Fruit fly (Drosophila melanogaster) whole organism, embryonic: ENCODE data around the gene Kua.
A peak's percentile ranks its signal among the peaks of the same experiment; 100 is the strongest.

Experiments
- CG10267 ChIP-seq: fragments of 200-800 bp; sonication (Bioruptor generic); optimal IDR thresholded peaks from 2 replicates; lab custom pipeline; 2018; ENCODE audit warnings: missing biosample characterization, mild to moderate bottlenecking, missing genetic modification characterization, moderate library complexity
- CG11247 ChIP-seq: fragments of 200-800 bp; sonication (Bioruptor generic); IDR thresholded peaks from 2 replicates; pipeline ENCODE4 v1.3.6; 2022; ENCODE audit warnings: missing biosample characterization, missing genetic modification characterization
- CG11504 ChIP-seq: fragments of 200-800 bp; sonication (Bioruptor generic); optimal IDR thresholded peaks from 3 replicates; lab custom pipeline; 2019; ENCODE audit warnings: missing biosample characterization, mild to moderate bottlenecking, missing genetic modification characterization, moderate library complexity
- CG12391 ChIP-seq: fragments of 200-800 bp; sonication (Bioruptor generic); optimal IDR thresholded peaks from 3 replicates; lab custom pipeline; 2018; ENCODE audit warnings: missing biosample characterization, mild to moderate bottlenecking, missing genetic modification characterization, moderate library complexity
- CG12659 ChIP-seq: fragments of 200-800 bp; sonication (Bioruptor generic); optimal IDR thresholded peaks from 3 replicates; lab custom pipeline; 2017; ENCODE audit warnings: mild to moderate bottlenecking, missing biosample characterization, missing genetic modification reagents, missing genetic modification characterization
- CG13287 ChIP-seq: fragments of 200-800 bp; sonication (Bioruptor generic); IDR thresholded peaks from 2 replicates; pipeline ENCODE4 v1.3.6; 2022; ENCODE audit warnings: missing biosample characterization, missing genetic modification characterization; ENCODE audit not compliant: partially characterized antibody
- CG15514 ChIP-seq: fragments of 200-800 bp; sonication (Bioruptor generic); optimal IDR thresholded peaks from 3 replicates; lab custom pipeline; 2017; ENCODE audit warnings: missing biosample characterization, missing genetic modification characterization, mild to moderate bottlenecking, moderate library complexity, missing genetic modification reagents
- CG16863 ChIP-seq: fragments of 200-800 bp; sonication (Bioruptor generic); optimal IDR thresholded peaks from 3 replicates; lab custom pipeline; 2016; ENCODE audit warnings: missing biosample characterization, missing genetic modification characterization
- CG17361 ChIP-seq: fragments of 200-800 bp; sonication (Bioruptor generic); IDR thresholded peaks from 3 replicates; pipeline ENCODE4 v1.3.6; 2022; ENCODE audit warnings: missing biosample characterization, missing genetic modification characterization
- CG30020 ChIP-seq: fragments of 200-800 bp; optimal IDR thresholded peaks from 2 replicates; lab custom pipeline; 2019; ENCODE audit warnings: missing biosample characterization, mild to moderate bottlenecking, missing genetic modification characterization, moderate library complexity
- CG4617 ChIP-seq: fragments of 200-800 bp; sonication (Bioruptor generic); optimal IDR thresholded peaks from 3 replicates; lab custom pipeline; 2016; ENCODE audit warnings: missing biosample characterization, missing genetic modification characterization, borderline replicate concordance
- CG7963 ChIP-seq: fragments of 200-800 bp; sonication (Bioruptor generic); IDR thresholded peaks from 3 replicates; pipeline ENCODE4 v1.3.6; 2022; ENCODE audit warnings: missing biosample characterization, missing genetic modification characterization; ENCODE audit not compliant: partially characterized antibody
- CG9437 ChIP-seq: fragments of 200-800 bp; sonication (Bioruptor generic); optimal IDR thresholded peaks from 2 replicates; lab custom pipeline; 2018; ENCODE audit warnings: missing biosample characterization, mild to moderate bottlenecking, missing genetic modification characterization
- CkIIα-i1 ChIP-seq: fragments of 200-800 bp; sonication (Bioruptor generic); IDR thresholded peaks from 2 replicates; pipeline ENCODE4 v1.3.6; 2022; ENCODE audit warnings: missing biosample characterization, missing genetic modification characterization
- Dll ChIP-seq: fragments of 200-800 bp; sonication (Bioruptor generic); IDR thresholded peaks from 4 replicates; pipeline ENCODE4 v1.3.6; 2022; ENCODE audit warnings: missing biosample characterization, missing genetic modification characterization; ENCODE audit not compliant: partially characterized antibody
- Drgx ChIP-seq: fragments of 200-800 bp; sonication (Bioruptor generic); IDR thresholded peaks from 2 replicates; pipeline ENCODE4 v1.3.6; 2022; ENCODE audit warnings: missing biosample characterization, missing genetic modification characterization
- Elba2 ChIP-seq: fragments of 200-800 bp; sonication (Bioruptor generic); optimal IDR thresholded peaks from 3 replicates; lab custom pipeline; 2016; ENCODE audit warnings: missing biosample characterization, missing genetic modification characterization
- Ets97D ChIP-seq: fragments of 200-800 bp; sonication (Bioruptor generic); optimal IDR thresholded peaks from 3 replicates; lab custom pipeline; 2016; ENCODE audit warnings: missing biosample characterization, missing genetic modification characterization
- HLH54F ChIP-seq: fragments of 200-800 bp; sonication (Bioruptor generic); optimal IDR thresholded peaks from 3 replicates; lab custom pipeline; 2016; ENCODE audit warnings: missing biosample characterization, missing genetic modification characterization
- Hand ChIP-seq: fragments of 200-800 bp; sonication (Bioruptor generic); optimal IDR thresholded peaks from 2 replicates; lab custom pipeline; 2017; ENCODE audit warnings: mild to moderate bottlenecking, missing biosample characterization, missing genetic modification reagents, missing genetic modification characterization
- Hr39 ChIP-seq: fragments of >200 bp; optimal IDR thresholded peaks from 2 replicates; lab custom pipeline; 2017
- MTF-1 ChIP-seq: fragments of 200-800 bp; sonication (Bioruptor generic); optimal IDR thresholded peaks from 2 replicates; lab custom pipeline; 2018; ENCODE audit warnings: missing biosample characterization, mild to moderate bottlenecking, missing genetic modification characterization, borderline replicate concordance
- Meics ChIP-seq: fragments of 200-800 bp; sonication (Bioruptor generic); optimal IDR thresholded peaks from 2 replicates; lab custom pipeline; 2017; ENCODE audit warnings: missing biosample characterization, mild to moderate bottlenecking, missing genetic modification characterization
- NK7.1 ChIP-seq: fragments of 200-800 bp; sonication (Bioruptor generic); optimal IDR thresholded peaks from 3 replicates; lab custom pipeline; 2016; ENCODE audit warnings: missing biosample characterization, missing genetic modification characterization
- Poxn ChIP-seq: fragments of 200-800 bp; sonication (Bioruptor generic); IDR thresholded peaks from 2 replicates; pipeline ENCODE4 v1.3.6; 2022; ENCODE audit warnings: missing biosample characterization, missing genetic modification characterization
- chinmo ChIP-seq: fragments of 200-800 bp; sonication (Bioruptor generic); IDR thresholded peaks from 4 replicates; pipeline ENCODE4 v1.3.6; 2022; ENCODE audit warnings: missing biosample characterization, missing genetic modification characterization; ENCODE audit not compliant: partially characterized antibody
- croc ChIP-seq: fragments of 200-800 bp; sonication (Bioruptor generic); conservative IDR thresholded peaks from 3 replicates; pipeline ENCODE4 v1.3.6; 2022; ENCODE audit warnings: missing biosample characterization, missing genetic modification characterization
- crp ChIP-seq, 2 experiments: fragments of 200-800 bp; sonication (Bioruptor generic); optimal IDR thresholded peaks; 2 replicates in 1 of 2; 3 replicates in 1 of 2; lab custom pipeline; 2017; ENCODE audit warnings: missing biosample characterization in 2 of 2, missing genetic modification characterization in 2 of 2, mild to moderate bottlenecking in 1 of 2, moderate library complexity in 1 of 2
- disco-r ChIP-seq: fragments of 200-800 bp; sonication (Bioruptor generic); optimal IDR thresholded peaks from 2 replicates; lab custom pipeline; 2016; ENCODE audit warnings: missing biosample characterization, missing genetic modification characterization
- dpn ChIP-seq, 2 experiments: fragments of 200-800 bp; sonication (Bioruptor generic); optimal IDR thresholded peaks; 3 replicates each; lab custom pipeline; 2016; ENCODE audit warnings: missing biosample characterization in 2 of 2, missing genetic modification characterization in 2 of 2
- ems ChIP-seq: fragments of 200-800 bp; sonication (Bioruptor generic); optimal IDR thresholded peaks from 3 replicates; lab custom pipeline; 2016; ENCODE audit warnings: missing biosample characterization, missing genetic modification characterization
- gcm2 ChIP-seq: fragments of 200-800 bp; sonication (Bioruptor generic); optimal IDR thresholded peaks from 2 replicates; lab custom pipeline; 2016; ENCODE audit warnings: missing biosample characterization, missing genetic modification characterization
- gem ChIP-seq: fragments of 200-800 bp; sonication (Bioruptor generic); optimal IDR thresholded peaks from 2 replicates; lab custom pipeline; 2019; ENCODE audit warnings: missing biosample characterization, mild to moderate bottlenecking, missing genetic modification characterization, moderate library complexity
- ham ChIP-seq: fragments of 200-800 bp; sonication (Bioruptor generic); IDR thresholded peaks from 2 replicates; pipeline ENCODE4 v1.3.6; 2022; ENCODE audit warnings: missing biosample characterization, missing genetic modification characterization
- hkb ChIP-seq, 2 experiments: fragments of 200-800 bp in 1 of 2; fragments of >200 bp in 1 of 2; sonication (Bioruptor generic) in 1 of 2; IDR thresholded peaks in 1 of 2; optimal IDR thresholded peaks in 1 of 2; 2 replicates each; pipeline versions ENCODE4 v1.3.6 to Lab custom; 2017 to 2022; ENCODE audit warnings: missing biosample characterization in 1 of 2, missing genetic modification characterization in 1 of 2
- insv ChIP-seq, 2 experiments: fragments of 200-800 bp; sonication (Bioruptor generic); optimal IDR thresholded peaks; 3 replicates each; lab custom pipeline; 2016 to 2018; ENCODE audit warnings: missing biosample characterization in 2 of 2, missing genetic modification characterization in 2 of 2
- kah ChIP-seq: fragments of 200-800 bp; sonication (Bioruptor generic); optimal IDR thresholded peaks from 2 replicates; lab custom pipeline; 2018; ENCODE audit warnings: missing biosample characterization, mild to moderate bottlenecking, missing genetic modification characterization
- lbe ChIP-seq: fragments of 200-800 bp; sonication (Bioruptor generic); optimal IDR thresholded peaks from 2 replicates; lab custom pipeline; 2016; ENCODE audit warnings: missing biosample characterization, mild to moderate bottlenecking, missing genetic modification characterization
- mirr ChIP-seq: fragments of 200-800 bp; sonication (Bioruptor generic); optimal IDR thresholded peaks from 3 replicates; lab custom pipeline; 2018; ENCODE audit warnings: missing biosample characterization, mild to moderate bottlenecking, missing genetic modification characterization
- nau ChIP-seq: fragments of 200-800 bp; sonication (Bioruptor generic); optimal IDR thresholded peaks from 3 replicates; lab custom pipeline; 2017; ENCODE audit warnings: missing biosample characterization, mild to moderate bottlenecking, missing genetic modification characterization, missing genetic modification reagents
- onecut ChIP-seq: fragments of 200-800 bp; sonication (Bioruptor generic); IDR thresholded peaks from 2 replicates; pipeline ENCODE4 v1.3.6; 2022; ENCODE audit warnings: missing biosample characterization, missing genetic modification characterization
- pho ChIP-seq: fragments of 200-800 bp; sonication (Bioruptor generic); optimal IDR thresholded peaks from 2 replicates; lab custom pipeline; 2016; ENCODE audit warnings: missing biosample characterization, missing genetic modification characterization
- phol ChIP-seq: fragments of 200-800 bp; sonication (Bioruptor generic); optimal IDR thresholded peaks from 3 replicates; lab custom pipeline; 2018; ENCODE audit warnings: missing biosample characterization, mild to moderate bottlenecking, missing genetic modification characterization, moderate library complexity
- seq ChIP-seq: fragments of 200-800 bp; sonication (Bioruptor generic); IDR thresholded peaks from 2 replicates; pipeline ENCODE4 v1.3.6; 2022; ENCODE audit warnings: missing biosample characterization, missing genetic modification characterization
- slbo ChIP-seq: fragments of 200-800 bp; sonication (Bioruptor generic); IDR thresholded peaks from 2 replicates; pipeline ENCODE4 v1.3.6; 2022; ENCODE audit warnings: missing biosample characterization, missing genetic modification characterization
- slp2 ChIP-seq: fragments of 200-800 bp; sonication (Bioruptor generic); optimal IDR thresholded peaks from 2 replicates; lab custom pipeline; 2016; ENCODE audit warnings: missing biosample characterization, missing genetic modification characterization
- ssp ChIP-seq: fragments of 200-800 bp; sonication (Bioruptor generic); IDR thresholded peaks from 2 replicates; pipeline ENCODE4 v1.3.6; 2022; ENCODE audit warnings: missing biosample characterization, missing genetic modification characterization
- unpg ChIP-seq: fragments of 200-800 bp; sonication (Bioruptor generic); optimal IDR thresholded peaks from 3 replicates; lab custom pipeline; 2018; ENCODE audit warnings: missing biosample characterization, mild to moderate bottlenecking, missing genetic modification characterization, moderate library complexity
- zen ChIP-seq: fragments of 200-800 bp; sonication (Bioruptor generic); optimal IDR thresholded peaks from 3 replicates; lab custom pipeline; 2018; ENCODE audit warnings: missing biosample characterization, mild to moderate bottlenecking, missing genetic modification characterization, moderate library complexity

Gene Kua

DNA sequence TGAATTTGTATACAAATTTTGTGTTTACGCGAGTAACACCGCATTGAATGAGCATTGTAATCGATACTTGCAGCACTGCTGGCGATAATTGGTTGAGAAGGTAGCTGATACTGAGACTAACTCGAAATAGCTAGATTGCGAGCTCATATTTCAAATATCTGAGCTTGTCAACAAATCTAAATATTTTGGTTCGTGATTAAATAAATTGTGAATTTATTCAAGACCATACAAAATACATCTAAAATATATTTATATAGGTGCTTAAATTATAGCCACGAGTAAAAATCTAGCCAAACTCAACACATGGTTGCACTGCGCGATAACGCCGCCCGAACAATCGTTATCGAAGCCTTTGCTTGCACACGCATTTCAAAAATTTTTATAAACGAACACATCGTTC is 3.6 kb upstream of the Kua start, which contains the start of the genes Taf13 and nesd (continued):
- TF ChIP-seq CG11504 (tag; lab: Kevin White, UChicago) (peak; percentile 51), HLH54F (GFP tag; lab: Kevin White, UChicago) (peak; percentile 28), gem (tag; lab: Kevin White, UChicago) (peak; percentile 55), Hand (GFP tag; lab: Kevin White, UChicago) (no peak), chinmo (GFP tag; lab: Robert Waterston, UW) (0 out of 4 replicates have a peak, but pooled peaks have one; percentile 35), CG4617 (peak; percentile 40), MTF-1 (GFP tag; lab: Kevin White, UChicago) (no peak), onecut (no peak), CG30020 (tag; lab: Kevin White, UChicago) (peak; percentile 80), CG16863 (GFP tag; lab: Kevin White, UChicago) (peak; percentile 64), CG17361 (GFP tag; lab: Robert Waterston, UW) (peak; percentile 77), gcm2 (GFP tag; lab: Kevin White, UChicago) (no peak), Meics (GFP tag; lab: Kevin White, UChicago) (peak; percentile 42), mirr (no peak), CkIIα-i1 (no peak), lbe (peak; percentile 27), pho (GFP tag; lab: Kevin White, UChicago) (peak; percentile 24), CG15514 (GFP tag; lab: Kevin White, UChicago) (peak; percentile 65), zen (tag; lab: Kevin White, UChicago) (peak; percentile 42), seq (no peak), crp (GFP tag; optimal IDR thresholded peaks at IDR 0.05; lab: Kevin White, UChicago) (peak in 1 of 2 experiments; percentile 52), Elba2 (GFP tag; lab: Kevin White, UChicago) (peak; percentile 48), CG13287 (GFP tag; lab: Robert Waterston, UW) (peak; percentile 82), hkb (optimal IDR thresholded peaks at IDR 0.05; lab: Kevin White, UChicago) (peak; percentile 82), hkb (GFP tag; IDR thresholded peaks at IDR 0.05; lab: Robert Waterston, UW) (no peak), croc (GFP tag; lab: Robert Waterston, UW) (no peak), dpn (GFP tag; optimal IDR thresholded peaks at IDR 0.05; lab: Kevin White, UChicago) (peak; percentile 6 to 38), nau (no peak), CG12659 (GFP tag; lab: Kevin White, UChicago) (peak; percentile 60), NK7.1 (GFP tag; lab: Kevin White, UChicago) (no peak), insv (GFP tag; optimal IDR thresholded peaks at IDR 0.05; lab: Kevin White, UChicago) (peak in 1 of 2 experiments; percentile 25), CG11247 (GFP tag; lab: Robert Waterston, UW) (no peak), CG10267 (peak; percentile 56), CG9437 (GFP tag; lab: Kevin White, UChicago) (peak; percentile 35), ssp (GFP tag; lab: Robert Waterston, UW) (0 out of 2 replicates have a peak, but pooled peaks have one; percentile 26), ham (GFP tag; lab: Robert Waterston, UW) (no peak), kah (GFP tag; lab: Kevin White, UChicago) (no peak), Ets97D (peak; percentile 46), slbo (GFP tag; lab: Robert Waterston, UW) (peak; percentile 46), phol (tag; lab: Kevin White, UChicago) (peak; percentile 64), CG12391 (tag; lab: Kevin White, UChicago) (peak; percentile 66), Drgx (GFP tag; lab: Robert Waterston, UW) (no peak), ems (GFP tag; lab: Kevin White, UChicago) (peak; percentile 10), disco-r (no peak), CG7963 (GFP tag; lab: Robert Waterston, UW) (peak; percentile 49; the same call in 2 of the 3 replicates), Dll (GFP tag; lab: Robert Waterston, UW) (peak; percentile 84), Poxn (no peak), unpg (peak; percentile 26), Hr39 (lab: Kevin White, UChicago) (no peak), slp2 (no peak)
